Fruit fly (Drosophila melanogaster): ENCODE results near the gene CG11050.

DNA sequence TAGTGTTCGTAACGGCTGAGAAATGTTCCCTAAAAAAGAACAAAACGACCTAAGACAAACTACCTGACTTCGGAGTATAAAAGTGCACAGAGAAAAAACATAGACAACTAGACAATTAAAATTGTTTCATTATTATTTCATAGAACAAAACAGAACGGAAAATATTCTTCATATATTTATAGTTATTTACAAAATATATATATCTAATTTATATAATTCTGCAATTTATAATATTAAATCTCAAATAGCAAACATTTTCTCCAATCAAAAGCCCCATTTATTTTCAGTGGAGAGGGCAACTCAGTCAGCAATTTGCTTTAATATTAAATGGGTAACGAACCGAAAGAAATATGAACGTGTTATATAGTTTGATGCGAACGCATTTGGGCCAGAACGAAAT is 15.8 kb upstream of the CG11050 start:
- TF ChIP-seq CG14711 (tag; optimal IDR thresholded peaks at IDR 0.05) (no peak), pad (GFP tag; optimal IDR thresholded peaks at IDR 0.05) (no peak), kay (GFP tag; ENCODE audit: borderline replicate concordance) (no peak), CG1620 (GFP tag; optimal IDR thresholded peaks at IDR 0.05) (no peak), CG5204 (GFP tag; optimal IDR thresholded peaks at IDR 0.05) (no peak), Clk (GFP tag; optimal IDR thresholded peaks at IDR 0.05) (no peak), CG7045 (GFP tag; optimal IDR thresholded peaks at IDR 0.05) (no peak), cnc (optimal IDR thresholded peaks at IDR 0.05) (no peak), toe (GFP tag; optimal IDR thresholded peaks at IDR 0.05) (no peak)

All from whole organism, adult.